In genomic region chr2L:866950-867744, dm6 we compare ENCODE assay signal across 1 fruit fly cellular context.
TF ChIP-seq lines count a peak whose summit lies in the region.

No protein-coding gene starts in this region.

TF ChIP-seq in whole organism, embryonic, 481 proteins besides CTCF, POLR2A, EP300 and RAD21 (continued from another document and continues in another):
- TF ChIP-seq cwo (GFP tag; optimal IDR thresholded peaks at IDR 0.05; lab: Kevin White, UChicago): peak; percentile 85
- TF ChIP-seq CG33557 (GFP tag; optimal IDR thresholded peaks at IDR 0.05; lab: Kevin White, UChicago): peak; percentile 89
- TF ChIP-seq CG34224 (GFP tag; IDR thresholded peaks at IDR 0.05; lab: Robert Waterston, UW; ENCODE audit: partially characterized antibody): no peak
- TF ChIP-seq CrebB (tag; optimal IDR thresholded peaks at IDR 0.05; lab: Kevin White, UChicago): peak; percentile 89
- TF ChIP-seq vvl (GFP tag; IDR thresholded peaks at IDR 0.05; lab: Robert Waterston, UW): peak; percentile 98
- TF ChIP-seq eyg (GFP tag; optimal IDR thresholded peaks at IDR 0.05; lab: Kevin White, UChicago): peak; percentile 83
- peak; percentile 83 for TF ChIP-seq twi (tag; optimal IDR thresholded peaks at IDR 0.05; lab: Kevin White, UChicago)
- peak; percentile 81 for TF ChIP-seq CG1832 (GFP tag; optimal IDR thresholded peaks at IDR 0.05; lab: Kevin White, UChicago)
- TF ChIP-seq CG14710 (tag; optimal IDR thresholded peaks at IDR 0.05; lab: Kevin White, UChicago): peak; percentile 83
- peak; percentile 92 for TF ChIP-seq Hsf (GFP tag; optimal IDR thresholded peaks at IDR 0.05; lab: Kevin White, UChicago)
- peak; percentile 72; the same call in 1 of the 2 replicates for TF ChIP-seq sim (GFP tag; IDR thresholded peaks at IDR 0.05; lab: Robert Waterston, UW)
- peak; percentile 91 for TF ChIP-seq mirr (GFP tag; optimal IDR thresholded peaks at IDR 0.05; lab: Kevin White, UChicago)
- peak in 1 of 2 experiments; percentile 59 for TF ChIP-seq Hr78 (GFP tag; optimal IDR thresholded peaks at IDR 0.05; lab: Kevin White, UChicago)
- TF ChIP-seq CG15601 (tag; optimal IDR thresholded peaks at IDR 0.05; lab: Kevin White, UChicago): peak; percentile 89
- peak; percentile 87 for TF ChIP-seq CG16779 (GFP tag; IDR thresholded peaks at IDR 0.05; lab: Robert Waterston, UW)
- TF ChIP-seq zen (tag; optimal IDR thresholded peaks at IDR 0.05; lab: Kevin White, UChicago): peak; percentile 89
- TF ChIP-seq Lhr (GFP tag; optimal IDR thresholded peaks at IDR 0.05; lab: Kevin White, UChicago): peak; percentile 63
- peak; percentile 89 for TF ChIP-seq tio (GFP tag; optimal IDR thresholded peaks at IDR 0.05; lab: Kevin White, UChicago)
- TF ChIP-seq pzg (GFP tag; optimal IDR thresholded peaks at IDR 0.05; lab: Kevin White, UChicago): peak; percentile 14
- peak; percentile 86 for TF ChIP-seq CG17912 (GFP tag; optimal IDR thresholded peaks at IDR 0.05; lab: Kevin White, UChicago)
- TF ChIP-seq CG8924 (tag; optimal IDR thresholded peaks at IDR 0.05; lab: Kevin White, UChicago): peak; percentile 93
- TF ChIP-seq CG2116 (GFP tag; optimal IDR thresholded peaks at IDR 0.05; lab: Kevin White, UChicago): peak; percentile 37
- TF ChIP-seq CG3847 (GFP tag; IDR thresholded peaks at IDR 0.05; lab: Robert Waterston, UW): peak; percentile 93
- no peak for TF ChIP-seq yki (optimal IDR thresholded peaks at IDR 0.05; lab: Kevin White, UChicago)
- TF ChIP-seq CG7928 (GFP tag; optimal IDR thresholded peaks at IDR 0.05; lab: Kevin White, UChicago): peak; percentile 65
- TF ChIP-seq gro (GFP tag; optimal IDR thresholded peaks at IDR 0.05; lab: Kevin White, UChicago): peak; percentile 87
- peak; percentile 86 for TF ChIP-seq CG10654 (GFP tag; optimal IDR thresholded peaks at IDR 0.05; lab: Kevin White, UChicago)
- TF ChIP-seq trh (GFP tag; optimal IDR thresholded peaks at IDR 0.05; lab: Kevin White, UChicago): peak; percentile 69
- TF ChIP-seq CG10147 (GFP tag; optimal IDR thresholded peaks at IDR 0.05; lab: Kevin White, UChicago): peak; percentile 90
- no peak for TF ChIP-seq gfzf (GFP tag; optimal IDR thresholded peaks at IDR 0.05; lab: Kevin White, UChicago)
- peak; percentile 72 for TF ChIP-seq slou (GFP tag; optimal IDR thresholded peaks at IDR 0.05; lab: Kevin White, UChicago)
- TF ChIP-seq CG9609 (GFP tag; optimal IDR thresholded peaks at IDR 0.05; lab: Kevin White, UChicago): peak; percentile 78
- TF ChIP-seq nmo (GFP tag; optimal IDR thresholded peaks at IDR 0.05; lab: Kevin White, UChicago): peak; percentile 91
- peak; percentile 91 for TF ChIP-seq fd3F (GFP tag; optimal IDR thresholded peaks at IDR 0.05; lab: Kevin White, UChicago)
- peak; percentile 93 for TF ChIP-seq Ada2b (GFP tag; IDR thresholded peaks at IDR 0.05; lab: Robert Waterston, UW)
- peak in 1 of 2 experiments; percentile 43 for TF ChIP-seq crp (GFP tag; optimal IDR thresholded peaks at IDR 0.05; lab: Kevin White, UChicago)
- peak; percentile 26 for TF ChIP-seq bigmax (GFP tag; optimal IDR thresholded peaks at IDR 0.05; lab: Kevin White, UChicago)
- TF ChIP-seq lab (GFP tag; optimal IDR thresholded peaks at IDR 0.05; lab: Kevin White, UChicago): peak; percentile 95
- peak; percentile 72 for TF ChIP-seq CG10274 (GFP tag; optimal IDR thresholded peaks at IDR 0.05; lab: Kevin White, UChicago)
- TF ChIP-seq CG6654 (GFP tag; optimal IDR thresholded peaks at IDR 0.05; lab: Kevin White, UChicago): peak; percentile 66
- peak; percentile 88 for TF ChIP-seq Nf-YA (GFP tag; IDR thresholded peaks at IDR 0.05; lab: Robert Waterston, UW)
- TF ChIP-seq CG8478 (optimal IDR thresholded peaks at IDR 0.05; lab: Kevin White, UChicago): no peak
- TF ChIP-seq CG7357 (GFP tag; IDR thresholded peaks at IDR 0.05; lab: Robert Waterston, UW): peak; percentile 84
- peak; percentile 83 for TF ChIP-seq CG33213 (GFP tag; optimal IDR thresholded peaks at IDR 0.05; lab: Kevin White, UChicago)
- peak; percentile 85 for TF ChIP-seq CG1529 (GFP tag; optimal IDR thresholded peaks at IDR 0.05; lab: Kevin White, UChicago)
- TF ChIP-seq CG31388 (GFP tag; optimal IDR thresholded peaks at IDR 0.05; lab: Kevin White, UChicago): peak; percentile 75
- TF ChIP-seq CG13123 (GFP tag; optimal IDR thresholded peaks at IDR 0.05; lab: Kevin White, UChicago): peak; percentile 83
- peak; percentile 88 for TF ChIP-seq C15 (GFP tag; IDR thresholded peaks at IDR 0.05; lab: Robert Waterston, UW)
- peak; percentile 73 for TF ChIP-seq en (GFP tag; optimal IDR thresholded peaks at IDR 0.05; lab: Kevin White, UChicago)
- peak; percentile 52 for TF ChIP-seq CG8359 (GFP tag; optimal IDR thresholded peaks at IDR 0.05; lab: Kevin White, UChicago; ENCODE audit: borderline replicate concordance)
- TF ChIP-seq bowl (GFP tag; IDR thresholded peaks at IDR 0.05; lab: Robert Waterston, UW): peak; percentile 89
- TF ChIP-seq disco-r (GFP tag; optimal IDR thresholded peaks at IDR 0.05; lab: Kevin White, UChicago): peak; percentile 84
- peak; percentile 89 for TF ChIP-seq CG15514 (GFP tag; optimal IDR thresholded peaks at IDR 0.05; lab: Kevin White, UChicago)
- peak; percentile 79 for TF ChIP-seq Usf (GFP tag; optimal IDR thresholded peaks at IDR 0.05; lab: Kevin White, UChicago)
- no peak for TF ChIP-seq hth (optimal IDR thresholded peaks at IDR 0.05; lab: Kevin White, UChicago)
- peak; percentile 98 for TF ChIP-seq Rfx (GFP tag; IDR thresholded peaks at IDR 0.05; lab: Robert Waterston, UW)
- TF ChIP-seq Hr3 (GFP tag; optimal IDR thresholded peaks at IDR 0.05; lab: Kevin White, UChicago): peak; percentile 85
- TF ChIP-seq Ets97D (GFP tag; optimal IDR thresholded peaks at IDR 0.05; lab: Kevin White, UChicago): peak; percentile 69
- TF ChIP-seq CG17361 (GFP tag; IDR thresholded peaks at IDR 0.05; lab: Robert Waterston, UW): peak; percentile 90
- peak; percentile 93 for TF ChIP-seq CG1233 (GFP tag; optimal IDR thresholded peaks at IDR 0.05; lab: Kevin White, UChicago)
- peak; percentile 97 for TF ChIP-seq ci (GFP tag; IDR thresholded peaks at IDR 0.05; lab: Robert Waterston, UW)
- peak; percentile 72 for TF ChIP-seq Atf3 (GFP tag; optimal IDR thresholded peaks at IDR 0.05; lab: Kevin White, UChicago)
- TF ChIP-seq CG12071 (GFP tag; optimal IDR thresholded peaks at IDR 0.05; lab: Kevin White, UChicago): peak; percentile 89
- TF ChIP-seq amos (GFP tag; IDR thresholded peaks at IDR 0.05; lab: Robert Waterston, UW; ENCODE audit: partially characterized antibody): 0 out of 2 replicates have a peak, but pooled peaks have one; percentile 14
- peak; percentile 95 for TF ChIP-seq sob (GFP tag; IDR thresholded peaks at IDR 0.05; lab: Robert Waterston, UW)
- TF ChIP-seq CHES-1-like (GFP tag; optimal IDR thresholded peaks at IDR 0.05; lab: Kevin White, UChicago): peak; percentile 84
- peak; percentile 80 for TF ChIP-seq dati (GFP tag; IDR thresholded peaks at IDR 0.05; lab: Robert Waterston, UW)
- peak; percentile 90 for TF ChIP-seq CG2712 (tag; optimal IDR thresholded peaks at IDR 0.05; lab: Kevin White, UChicago)
- peak; percentile 97 for TF ChIP-seq CG32532 (GFP tag; IDR thresholded peaks at IDR 0.05; lab: Robert Waterston, UW)
- TF ChIP-seq Aef1 (GFP tag; IDR thresholded peaks at IDR 0.05; lab: Robert Waterston, UW): peak; percentile 94
- TF ChIP-seq lilli (GFP tag; optimal IDR thresholded peaks at IDR 0.05; lab: Kevin White, UChicago): peak; percentile 96
- peak; percentile 6 for TF ChIP-seq ash1 (GFP tag; optimal IDR thresholded peaks at IDR 0.05; lab: Kevin White, UChicago)
- TF ChIP-seq CG18011 (GFP tag; optimal IDR thresholded peaks at IDR 0.05; lab: Kevin White, UChicago): peak; percentile 73
- peak in 1 of 2 experiments; percentile 18 for TF ChIP-seq insv (GFP tag; optimal IDR thresholded peaks at IDR 0.05; lab: Kevin White, UChicago)
- no peak for TF ChIP-seq Doc3 (GFP tag; IDR thresholded peaks at IDR 0.05; lab: Robert Waterston, UW; ENCODE audit: partially characterized antibody)
- peak; percentile 53 for TF ChIP-seq CG9876 (GFP tag; optimal IDR thresholded peaks at IDR 0.05; lab: Kevin White, UChicago)
- TF ChIP-seq CG2120 (GFP tag; optimal IDR thresholded peaks at IDR 0.05; lab: Kevin White, UChicago): peak; percentile 96
- TF ChIP-seq CkIIα-i1 (GFP tag; IDR thresholded peaks at IDR 0.05; lab: Robert Waterston, UW): peak; percentile 31; the same call in 1 of the 2 replicates
- TF ChIP-seq Bdp1 (GFP tag; optimal IDR thresholded peaks at IDR 0.05; lab: Kevin White, UChicago): peak; percentile 68
- peak; percentile 75 for TF ChIP-seq E2f2 (GFP tag; IDR thresholded peaks at IDR 0.05; lab: Robert Waterston, UW)
- TF ChIP-seq CG14441 (GFP tag; IDR thresholded peaks at IDR 0.05; lab: Robert Waterston, UW): peak; percentile 97
- peak; percentile 81 for TF ChIP-seq CG4707 (GFP tag; optimal IDR thresholded peaks at IDR 0.05; lab: Kevin White, UChicago)
- peak; percentile 93 for TF ChIP-seq CG12391 (tag; optimal IDR thresholded peaks at IDR 0.05; lab: Kevin White, UChicago)
- TF ChIP-seq dmrt11E (tag; optimal IDR thresholded peaks at IDR 0.05; lab: Kevin White, UChicago): peak; percentile 87
- peak; percentile 85 for TF ChIP-seq MTF-1 (GFP tag; optimal IDR thresholded peaks at IDR 0.05; lab: Kevin White, UChicago; ENCODE audit: borderline replicate concordance)
- TF ChIP-seq Dek (tag; optimal IDR thresholded peaks at IDR 0.05; lab: Kevin White, UChicago): peak; percentile 93
- no peak for TF ChIP-seq CG7745 (tag; optimal IDR thresholded peaks at IDR 0.05; lab: Kevin White, UChicago)
- TF ChIP-seq fu2 (GFP tag; optimal IDR thresholded peaks at IDR 0.05; lab: Kevin White, UChicago): peak; percentile 71
- peak; percentile 95 for TF ChIP-seq CG11456 (GFP tag; IDR thresholded peaks at IDR 0.05; lab: Robert Waterston, UW)
- TF ChIP-seq sr (GFP tag; IDR thresholded peaks at IDR 0.05; lab: Robert Waterston, UW): peak; percentile 78; the same call in 2 of the 3 replicates
- peak; percentile 95 for TF ChIP-seq H2.0 (GFP tag; IDR thresholded peaks at IDR 0.05; lab: Robert Waterston, UW)
- TF ChIP-seq Optix (GFP tag; IDR thresholded peaks at IDR 0.05; lab: Robert Waterston, UW): peak; percentile 89
- peak; percentile 71 for TF ChIP-seq ewg (GFP tag; optimal IDR thresholded peaks at IDR 0.05; lab: Kevin White, UChicago)
- peak; percentile 96 for TF ChIP-seq dysf (GFP tag; IDR thresholded peaks at IDR 0.05; lab: Robert Waterston, UW)
- TF ChIP-seq seq (GFP tag; IDR thresholded peaks at IDR 0.05; lab: Robert Waterston, UW): peak; percentile 95
- TF ChIP-seq odd (GFP tag; optimal IDR thresholded peaks at IDR 0.05; lab: Kevin White, UChicago): peak; percentile 78
- TF ChIP-seq CG4854 (GFP tag; optimal IDR thresholded peaks at IDR 0.05; lab: Kevin White, UChicago): peak; percentile 90
- TF ChIP-seq CG7271 (tag; optimal IDR thresholded peaks at IDR 0.05; lab: Kevin White, UChicago): peak; percentile 28
- peak; percentile 92 for TF ChIP-seq stc (GFP tag; IDR thresholded peaks at IDR 0.05; lab: Robert Waterston, UW)
- TF ChIP-seq Six4 (GFP tag; optimal IDR thresholded peaks at IDR 0.05; lab: Kevin White, UChicago): peak; percentile 81
- no peak for TF ChIP-seq Dref (GFP tag; IDR thresholded peaks at IDR 0.05; lab: Robert Waterston, UW)
- TF ChIP-seq Bgb (GFP tag; IDR thresholded peaks at IDR 0.05; lab: Robert Waterston, UW; ENCODE audit: partially characterized antibody): peak; percentile 35; the same call in 1 of the 2 replicates
- TF ChIP-seq vnd (GFP tag; IDR thresholded peaks at IDR 0.05; lab: Robert Waterston, UW; ENCODE audit: partially characterized antibody): no peak
- peak; percentile 83 for TF ChIP-seq CG6683 (GFP tag; optimal IDR thresholded peaks at IDR 0.05; lab: Kevin White, UChicago)
- peak; percentile 81 for TF ChIP-seq D19B (GFP tag; optimal IDR thresholded peaks at IDR 0.05; lab: Kevin White, UChicago)
- peak; percentile 88 for TF ChIP-seq CG43689 (GFP tag; IDR thresholded peaks at IDR 0.05; lab: Robert Waterston, UW)
- TF ChIP-seq ato (GFP tag; IDR thresholded peaks at IDR 0.05; lab: Robert Waterston, UW; ENCODE audit: partially characterized antibody): no peak
- TF ChIP-seq CG31441 (GFP tag; IDR thresholded peaks at IDR 0.05; lab: Robert Waterston, UW): peak; percentile 88
- peak; percentile 88 for TF ChIP-seq klu (GFP tag; IDR thresholded peaks at IDR 0.05; lab: Robert Waterston, UW)
- no peak for TF ChIP-seq hkb (optimal IDR thresholded peaks at IDR 0.05; lab: Kevin White, UChicago)
- TF ChIP-seq hkb (GFP tag; IDR thresholded peaks at IDR 0.05; lab: Robert Waterston, UW): peak; percentile 96
- TF ChIP-seq CG6813 (GFP tag; optimal IDR thresholded peaks at IDR 0.05; lab: Kevin White, UChicago): peak; percentile 91
- peak; percentile 73 for TF ChIP-seq Hey (tag; optimal IDR thresholded peaks at IDR 0.05; lab: Kevin White, UChicago)
- peak; percentile 85 for TF ChIP-seq CG12744 (GFP tag; optimal IDR thresholded peaks at IDR 0.05; lab: Kevin White, UChicago)
- no peak for TF ChIP-seq eve (GFP tag; optimal IDR thresholded peaks at IDR 0.05; lab: Kevin White, UChicago)
- peak; percentile 85 for TF ChIP-seq chn (GFP tag; optimal IDR thresholded peaks at IDR 0.05; lab: Kevin White, UChicago)
- peak; percentile 91 for TF ChIP-seq Elba2 (GFP tag; optimal IDR thresholded peaks at IDR 0.05; lab: Kevin White, UChicago)
- peak; percentile 24 for TF ChIP-seq MESR4 (GFP tag; optimal IDR thresholded peaks at IDR 0.05; lab: Kevin White, UChicago)
- TF ChIP-seq jumu (GFP tag; optimal IDR thresholded peaks at IDR 0.05; lab: Kevin White, UChicago): peak; percentile 90
- peak; percentile 89 for TF ChIP-seq org-1 (GFP tag; optimal IDR thresholded peaks at IDR 0.05; lab: Kevin White, UChicago)
- peak; percentile 91 for TF ChIP-seq ap (GFP tag; IDR thresholded peaks at IDR 0.05; lab: Robert Waterston, UW)
- TF ChIP-seq so (GFP tag; IDR thresholded peaks at IDR 0.05; lab: Robert Waterston, UW): peak; percentile 93
- peak; percentile 70 for TF ChIP-seq CG10431 (GFP tag; optimal IDR thresholded peaks at IDR 0.05; lab: Kevin White, UChicago)
- peak; percentile 90 for TF ChIP-seq ttk (GFP tag; IDR thresholded peaks at IDR 0.05; lab: Robert Waterston, UW)
- peak; percentile 87 to 93 for TF ChIP-seq Hr51 (GFP tag; optimal IDR thresholded peaks at IDR 0.05; lab: Kevin White, UChicago)
- TF ChIP-seq Eip74EF (GFP tag; optimal IDR thresholded peaks at IDR 0.05; lab: Kevin White, UChicago): peak in 1 of 2 experiments; percentile 87
- TF ChIP-seq cad (GFP tag; optimal IDR thresholded peaks at IDR 0.05; lab: Kevin White, UChicago): no peak
- TF ChIP-seq lbe (GFP tag; optimal IDR thresholded peaks at IDR 0.05; lab: Kevin White, UChicago): peak; percentile 94
- TF ChIP-seq CG11560 (tag; IDR thresholded peaks at IDR 0.05; lab: Robert Waterston, UW): peak; percentile 82
- TF ChIP-seq sens-2 (GFP tag; IDR thresholded peaks at IDR 0.05; lab: Robert Waterston, UW): peak; percentile 88
